Worm (Caenorhabditis elegans) whole organism, L1 larva: ENCODE results near the gene far-2.

Experiments used
- C16A3.4 ChIP-seq: fragments of 150-350 bp; optimal IDR thresholded peaks from 2 replicates; lab custom pipeline; 2014; ENCODE audit warnings: missing biosample characterization, missing genetic modification characterization
- F16B12.6 ChIP-seq: fragments of 150-350 bp; optimal IDR thresholded peaks from 2 replicates; lab custom pipeline; 2014; ENCODE audit warnings: missing biosample characterization, missing genetic modification characterization
- blmp-1 ChIP-seq: fragments of 150-350 bp; optimal IDR thresholded peaks from 2 replicates; lab custom pipeline; 2014; ENCODE audit warnings: missing biosample characterization, missing genetic modification characterization
- ceh-63 ChIP-seq: fragments of 200-800 bp; sonication (Bioruptor generic); optimal IDR thresholded peaks from 2 replicates; lab custom pipeline; 2018; ENCODE audit warnings: mild to moderate bottlenecking, missing genetic modification characterization, missing compliant biosample characterization
- ceh-82 ChIP-seq, 3 experiments: fragments of 150-350 bp in 1 of 3; sonication (generic microtip) in 2 of 3; optimal IDR thresholded peaks; 2 replicates each; lab custom pipeline; 2014 to 2017; ENCODE audit warnings: missing biosample characterization in 3 of 3, missing genetic modification characterization in 3 of 3
- ceh-88 ChIP-seq: fragments of 200-800 bp; sonication (Bioruptor generic); IDR thresholded peaks from 2 replicates; pipeline ENCODE4 v1.3.6; 2022; ENCODE audit warnings: missing genetic modification characterization, missing compliant biosample characterization
- ces-1 ChIP-seq: fragments of 150-350 bp; optimal IDR thresholded peaks from 2 replicates; lab custom pipeline; 2014; ENCODE audit warnings: missing biosample characterization, missing genetic modification reagents, missing genetic modification characterization
- efl-1 ChIP-seq, 4 experiments: fragments of 150-350 bp; optimal IDR thresholded peaks in 3 of 4; peaks in 1 of 4; 1 replicate in 1 of 4; 2 replicates in 3 of 4; lab custom pipeline; 2014; ENCODE audit warnings: missing biosample characterization in 2 of 4, missing genetic modification characterization in 2 of 4, missing genetic modification reagents in 2 of 4
- egl-13 ChIP-seq: sonication (generic microtip); optimal IDR thresholded peaks from 2 replicates; lab custom pipeline; 2016; ENCODE audit warnings: missing genotype, missing genetic modification reagents, missing genetic modification characterization, missing compliant biosample characterization
- egl-27 ChIP-seq, 2 experiments: fragments of 150-350 bp in 1 of 2; sonication (generic microtip); optimal IDR thresholded peaks; 3 replicates each; lab custom pipeline; 2017 to 2018; ENCODE audit warnings: missing biosample characterization in 2 of 2, missing genetic modification characterization in 2 of 2, missing genetic modification reagents in 2 of 2
- elt-2 ChIP-seq: sonication (generic microtip); optimal IDR thresholded peaks from 2 replicates; lab custom pipeline; 2016; ENCODE audit warnings: missing genetic modification characterization, mild to moderate bottlenecking, inconsistent platforms, missing compliant biosample characterization, missing genetic modification reagents
- elt-3 ChIP-seq, 6 experiments: fragments of 150-350 bp in 1 of 6; sonication (generic microtip); optimal IDR thresholded peaks; 2 replicates each; lab custom pipeline; 2017 to 2018; ENCODE audit warnings: missing biosample characterization in 6 of 6, missing genetic modification characterization in 6 of 6, inconsistent platforms in 1 of 6
- ets-5 ChIP-seq: fragments of 200-800 bp; sonication (Bioruptor generic); IDR thresholded peaks from 2 replicates; pipeline ENCODE4 v1.3.6; 2022; ENCODE audit warnings: missing genetic modification characterization, missing compliant biosample characterization
- fkh-10 ChIP-seq: sonication (generic microtip); optimal IDR thresholded peaks from 2 replicates; lab custom pipeline; 2017; ENCODE audit warnings: missing biosample characterization, missing genetic modification reagents, missing genetic modification characterization
- fkh-4 ChIP-seq: sonication (generic microtip); optimal IDR thresholded peaks from 2 replicates; lab custom pipeline; 2016; ENCODE audit warnings: missing compliant biosample characterization, missing genetic modification characterization, borderline replicate concordance
- fkh-8 ChIP-seq: sonication (generic microtip); optimal IDR thresholded peaks from 2 replicates; lab custom pipeline; 2016; ENCODE audit warnings: mild to moderate bottlenecking, missing genetic modification characterization, missing compliant biosample characterization
- grh-1 ChIP-seq: fragments of 200-800 bp; sonication (Bioruptor generic); IDR thresholded peaks from 2 replicates; pipeline ENCODE4 v1.3.6; 2022; ENCODE audit warnings: missing genetic modification reagents, missing genetic modification characterization, missing compliant biosample characterization
- hlh-17 ChIP-seq: fragments of 200-800 bp; sonication (Bioruptor generic); optimal IDR thresholded peaks from 2 replicates; lab custom pipeline; 2018; ENCODE audit warnings: missing genetic modification characterization, mild to moderate bottlenecking, missing compliant biosample characterization, moderate library complexity, borderline replicate concordance
- hlh-4 ChIP-seq: sonication (generic microtip); optimal IDR thresholded peaks from 2 replicates; lab custom pipeline; 2016; ENCODE audit warnings: mild to moderate bottlenecking, missing genetic modification characterization, missing compliant biosample characterization
- hpl-2 ChIP-seq: fragments of 150-350 bp; optimal IDR thresholded peaks from 2 replicates; lab custom pipeline; 2014; ENCODE audit warnings: missing biosample characterization, missing genetic modification reagents, missing genetic modification characterization
- isw-1 ChIP-seq: fragments of 200-800 bp; sonication (Bioruptor generic); IDR thresholded peaks from 2 replicates; pipeline ENCODE4 v1.3.6; 2022; ENCODE audit warnings: missing genetic modification characterization, missing compliant biosample characterization
- lin-13 ChIP-seq: fragments of 150-350 bp; optimal IDR thresholded peaks from 2 replicates; lab custom pipeline; 2014; ENCODE audit warnings: missing biosample characterization, missing genetic modification reagents, missing genetic modification characterization
- lin-15B ChIP-seq: fragments of 150-350 bp; sonication (generic microtip); optimal IDR thresholded peaks from 3 replicates; lab custom pipeline; 2014; ENCODE audit warnings: missing biosample characterization, missing genetic modification characterization
- lin-35 ChIP-seq, 2 experiments: fragments of 150-350 bp; optimal IDR thresholded peaks; 2 replicates each; lab custom pipeline; 2014; ENCODE audit warnings: missing biosample characterization in 2 of 2, missing genetic modification characterization in 2 of 2, missing genetic modification reagents in 2 of 2
- lir-3 ChIP-seq: sonication (generic microtip); optimal IDR thresholded peaks from 2 replicates; lab custom pipeline; 2016; ENCODE audit warnings: mild to moderate bottlenecking, missing genetic modification characterization, moderate library complexity, missing compliant biosample characterization; ENCODE audit not compliant: poor library complexity
- mdl-1 ChIP-seq, 2 experiments: fragments of 150-350 bp; optimal IDR thresholded peaks; 2 replicates each; lab custom pipeline; 2014 to 2017; ENCODE audit warnings: missing biosample characterization in 2 of 2, missing genetic modification characterization in 2 of 2, inconsistent platforms in 1 of 2
- mef-2 ChIP-seq: fragments of 150-350 bp; optimal IDR thresholded peaks from 2 replicates; lab custom pipeline; 2014; ENCODE audit warnings: missing biosample characterization, missing genetic modification characterization
- mep-1 ChIP-seq: fragments of 150-350 bp; optimal IDR thresholded peaks from 2 replicates; lab custom pipeline; 2014; ENCODE audit warnings: missing biosample characterization, missing genetic modification characterization
- nhr-11 ChIP-seq: fragments of 150-350 bp; optimal IDR thresholded peaks from 2 replicates; lab custom pipeline; 2014; ENCODE audit warnings: missing biosample characterization, missing genetic modification characterization
- nhr-20 ChIP-seq: sonication (generic microtip); optimal IDR thresholded peaks from 2 replicates; lab custom pipeline; 2016; ENCODE audit warnings: mild to moderate bottlenecking, missing genetic modification characterization, missing compliant biosample characterization
- nhr-237 ChIP-seq: fragments of 150-350 bp; optimal IDR thresholded peaks from 2 replicates; lab custom pipeline; 2014; ENCODE audit warnings: missing biosample characterization, missing genetic modification characterization
- nhr-71 ChIP-seq: sonication (generic microtip); optimal IDR thresholded peaks from 2 replicates; lab custom pipeline; 2016; ENCODE audit warnings: mild to moderate bottlenecking, missing genetic modification characterization, moderate library complexity, missing compliant biosample characterization
- nhr-77 ChIP-seq: fragments of 150-350 bp; optimal IDR thresholded peaks from 2 replicates; lab custom pipeline; 2014; ENCODE audit warnings: missing biosample characterization, missing genetic modification characterization
- pag-3 ChIP-seq: sonication (generic microtip); optimal IDR thresholded peaks from 2 replicates; lab custom pipeline; 2017; ENCODE audit warnings: missing genetic modification characterization, mild to moderate bottlenecking, missing compliant biosample characterization, antibody characterized with exemption, borderline replicate concordance; ENCODE audit not compliant: insufficient read depth
- pax-3 ChIP-seq: fragments of 200-800 bp; sonication (Bioruptor generic); optimal IDR thresholded peaks from 2 replicates; lab custom pipeline; 2018; ENCODE audit warnings: mild to moderate bottlenecking, missing genetic modification characterization, moderate library complexity, missing compliant biosample characterization
- rnt-1 ChIP-seq: sonication (generic microtip); optimal IDR thresholded peaks from 2 replicates; lab custom pipeline; 2016; ENCODE audit warnings: mild to moderate bottlenecking, missing genetic modification characterization, moderate library complexity, missing compliant biosample characterization
- sox-4 ChIP-seq: sonication (generic microtip); optimal IDR thresholded peaks from 2 replicates; lab custom pipeline; 2016; ENCODE audit warnings: missing genetic modification characterization, missing compliant biosample characterization
- sptf-1 ChIP-seq: fragments of 150-350 bp; optimal IDR thresholded peaks from 2 replicates; lab custom pipeline; 2014; ENCODE audit warnings: missing biosample characterization, missing genetic modification characterization
- tlp-1 ChIP-seq: fragments of 150-350 bp; optimal IDR thresholded peaks from 2 replicates; lab custom pipeline; 2014; ENCODE audit warnings: missing biosample characterization, missing genetic modification characterization
- unc-130 ChIP-seq: fragments of 150-350 bp; optimal IDR thresholded peaks from 2 replicates; lab custom pipeline; 2017; ENCODE audit warnings: missing biosample characterization, missing genetic modification characterization, inconsistent platforms
- unc-62 ChIP-seq: fragments of 150-350 bp; optimal IDR thresholded peaks from 2 replicates; lab custom pipeline; 2014; ENCODE audit warnings: missing biosample characterization, missing genetic modification reagents, missing genetic modification characterization
- vab-15 ChIP-seq: sonication (generic microtip); optimal IDR thresholded peaks from 2 replicates; lab custom pipeline; 2017; ENCODE audit warnings: missing genotype, mild to moderate bottlenecking, missing genetic modification characterization, missing compliant biosample characterization
- xbp-1 ChIP-seq: sonication (generic microtip); optimal IDR thresholded peaks from 2 replicates; lab custom pipeline; 2016; ENCODE audit warnings: missing genetic modification characterization, missing compliant biosample characterization
- ztf-11 ChIP-seq, 2 experiments: sonication (generic microtip); optimal IDR thresholded peaks; 2 replicates each; lab custom pipeline; 2016 to 2017; ENCODE audit warnings: missing genetic modification characterization in 2 of 2, missing biosample characterization in 1 of 2, missing compliant biosample characterization in 1 of 2
- ztf-4 ChIP-seq: fragments of 150-350 bp; optimal IDR thresholded peaks from 2 replicates; lab custom pipeline; 2014; ENCODE audit warnings: missing biosample characterization, missing genetic modification characterization

Gene far-2

DNA sequence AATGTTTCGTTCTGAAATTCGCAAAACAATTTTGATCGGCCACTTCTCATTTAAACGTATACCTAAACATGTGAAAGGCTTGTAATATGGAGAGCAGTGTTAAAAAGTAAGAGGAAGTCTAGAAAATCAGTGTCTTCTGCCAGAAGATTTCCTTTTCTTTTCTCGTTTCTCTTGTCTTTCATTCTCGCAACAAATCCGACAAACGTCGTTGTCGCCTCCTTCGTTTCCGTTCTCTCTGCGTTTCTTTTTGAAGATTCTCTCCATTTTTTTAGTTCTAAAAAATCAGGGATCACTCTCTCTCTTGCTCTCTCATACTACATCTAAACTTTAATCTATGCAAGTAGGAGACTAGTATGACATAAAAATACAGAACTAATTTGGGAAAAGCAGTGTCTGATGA lies 34.4 kb upstream of the far-2 start:
- peak; percentile 57 for TF ChIP-seq fkh-10 (GFP tag; lab: Kevin White, UChicago)
- TF ChIP-seq tlp-1 (tag; lab: Kevin White, UChicago), result no peak
- TF ChIP-seq, all 84 proteins: peak for 1

DNA sequence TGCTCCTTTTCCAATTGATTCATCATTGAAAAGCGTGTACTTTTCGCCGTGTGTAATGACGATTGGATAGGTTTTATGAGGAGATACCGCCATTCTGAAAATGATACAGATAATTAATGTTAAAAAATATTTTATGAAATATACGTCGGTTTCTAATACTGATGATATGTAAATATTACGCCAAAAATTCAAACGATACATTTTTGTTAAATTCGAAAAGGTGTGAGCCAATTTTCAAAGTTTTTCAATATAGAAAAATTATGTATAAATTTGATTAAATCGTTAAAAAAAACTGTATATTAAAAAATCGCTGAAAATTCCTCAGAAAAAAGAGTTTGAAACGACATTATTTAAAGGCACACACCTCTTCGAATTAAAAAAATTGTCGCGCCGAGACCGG lies 31.0 kb upstream of the far-2 start, which contains the start of gene ikke-1:
ikke-1 (minus strand) TSS at position 101 of the 400 bp plus-strand sequence.
- TF ChIP-seq mef-2 (tag; lab: Kevin White, UChicago), result no peak
- TF ChIP-seq isw-1 (GFP tag; lab: Robert Waterston, UW), result no peak
- no peak for TF ChIP-seq fkh-8 (tag; lab: Kevin White, UChicago)
- no peak for TF ChIP-seq ceh-88 (GFP tag; lab: Robert Waterston, UW)
- no peak for TF ChIP-seq ceh-82 (tag; optimal IDR thresholded peaks at IDR 0.05; lab: Kevin White, UChicago)
- no peak for TF ChIP-seq hlh-4
- no peak for TF ChIP-seq efl-1 (optimal IDR thresholded peaks at IDR 0.05; lab: Kevin White, UChicago)
- TF ChIP-seq efl-1 (GFP tag; optimal IDR thresholded peaks at IDR 0.05 in 1 of 2; lab: Kevin White, UChicago), result no peak
- no peak for TF ChIP-seq rnt-1 (tag; lab: Kevin White, UChicago)
- TF ChIP-seq lin-35 (GFP tag; optimal IDR thresholded peaks at IDR 0.05; lab: Kevin White, UChicago), result no peak
- no peak for TF ChIP-seq egl-27 (tag; optimal IDR thresholded peaks at IDR 0.05; lab: Kevin White, UChicago)
- TF ChIP-seq C16A3.4 (tag; lab: Kevin White, UChicago), result no peak
- no peak for TF ChIP-seq lir-3 (tag; lab: Kevin White, UChicago)
- no peak for TF ChIP-seq nhr-77
- TF ChIP-seq F16B12.6 (tag; lab: Kevin White, UChicago), result no peak
- no peak for TF ChIP-seq egl-13 (tag; lab: Kevin White, UChicago)
- TF ChIP-seq ztf-4 (tag; lab: Kevin White, UChicago), result no peak
- TF ChIP-seq hpl-2 (GFP tag; lab: Kevin White, UChicago), result no peak
- TF ChIP-seq, all 84 proteins: peak for 0

DNA sequence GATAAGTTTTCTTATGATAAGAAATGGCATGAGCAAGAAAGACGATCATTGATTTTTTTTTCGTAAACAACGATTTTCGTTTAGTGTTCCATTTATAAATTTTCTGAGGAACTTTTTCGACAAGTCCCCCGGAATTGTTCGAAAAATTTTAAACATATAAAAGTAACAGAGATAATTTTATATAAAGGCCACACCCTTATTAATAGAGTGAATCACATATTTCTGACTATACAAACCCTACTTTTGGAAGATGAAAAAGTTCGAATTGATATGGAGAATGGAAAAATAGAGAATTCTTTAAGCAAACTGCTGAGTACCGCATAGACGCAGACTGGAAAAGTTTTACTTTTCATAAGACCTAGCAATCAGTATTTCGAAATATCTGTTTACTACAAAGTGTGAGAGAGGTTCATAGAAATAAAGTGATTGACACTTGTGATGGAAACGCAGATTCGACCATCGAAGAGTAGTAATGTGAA lies 30.5 kb upstream of the far-2 start:
- TF ChIP-seq egl-27 (tag; optimal IDR thresholded peaks at IDR 0.05; lab: Kevin White, UChicago), result peak in 1 of 2 experiments; percentile 17
- TF ChIP-seq ztf-11 (tag; optimal IDR thresholded peaks at IDR 0.05; lab: Kevin White, UChicago), result no peak
- no peak for TF ChIP-seq nhr-11 (tag; lab: Kevin White, UChicago)
- peak; percentile 35 for TF ChIP-seq hpl-2 (GFP tag; lab: Kevin White, UChicago)
- TF ChIP-seq lin-13 (GFP tag; lab: Kevin White, UChicago), result peak; percentile 73
- TF ChIP-seq grh-1, result peak; percentile 68
- TF ChIP-seq fkh-4 (tag; lab: Kevin White, UChicago), result no peak
- TF ChIP-seq unc-62 (GFP tag; lab: Kevin White, UChicago), result no peak
- peak; percentile 75 for TF ChIP-seq rnt-1 (tag; lab: Kevin White, UChicago)
- TF ChIP-seq pax-3, result peak; percentile 81
- TF ChIP-seq sox-4 (tag; lab: Kevin White, UChicago), result peak; percentile 11
- TF ChIP-seq isw-1 (GFP tag; lab: Robert Waterston, UW), result peak; percentile 45
- peak; percentile 93 for TF ChIP-seq nhr-71
- TF ChIP-seq nhr-237 (tag; lab: Kevin White, UChicago), result peak; percentile 91
- peak; percentile 23 for TF ChIP-seq lin-15B
- TF ChIP-seq ces-1 (GFP tag; lab: Kevin White, UChicago), result no peak
- peak in 1 of 2 experiments; percentile 63 for TF ChIP-seq mdl-1 (tag; optimal IDR thresholded peaks at IDR 0.05; lab: Kevin White, UChicago)
- peak in 3 of 6 experiments; percentile 85 to 86 (median 86) for TF ChIP-seq elt-3 (tag; optimal IDR thresholded peaks at IDR 0.05; lab: Kevin White, UChicago)
- TF ChIP-seq pag-3, result peak; percentile 36
- no peak for TF ChIP-seq hlh-17 (GFP tag; lab: Kevin White, UChicago)
- no peak for TF ChIP-seq ets-5 (GFP tag; lab: Robert Waterston, UW)
- TF ChIP-seq elt-2 (tag; lab: Kevin White, UChicago), result peak; percentile 62
- peak; percentile 66 for TF ChIP-seq blmp-1 (tag; lab: Kevin White, UChicago)
- peak; percentile 76 for TF ChIP-seq C16A3.4 (tag; lab: Kevin White, UChicago)
- TF ChIP-seq efl-1 (optimal IDR thresholded peaks at IDR 0.05; lab: Kevin White, UChicago), result peak; percentile 46 to 66
- peak; percentile 53 to 95 for TF ChIP-seq efl-1 (GFP tag; optimal IDR thresholded peaks at IDR 0.05 in 1 of 2; lab: Kevin White, UChicago)
- TF ChIP-seq ceh-63 (GFP tag; lab: Kevin White, UChicago), result no peak
- TF ChIP-seq mep-1 (tag; lab: Kevin White, UChicago), result peak; percentile 98
- TF ChIP-seq hlh-4, result no peak
- no peak for TF ChIP-seq egl-13 (tag; lab: Kevin White, UChicago)
- no peak for TF ChIP-seq vab-15 (tag; lab: Kevin White, UChicago)
- TF ChIP-seq nhr-20 (tag; lab: Kevin White, UChicago), result peak; percentile 84
- peak; percentile 64 for TF ChIP-seq xbp-1 (tag; lab: Kevin White, UChicago)
- no peak for TF ChIP-seq sptf-1
- TF ChIP-seq unc-130 (tag; lab: Kevin White, UChicago), result no peak
- TF ChIP-seq lin-35 (GFP tag; optimal IDR thresholded peaks at IDR 0.05; lab: Kevin White, UChicago), result peak; percentile 50 to 87
